Fruit fly (Drosophila melanogaster) whole organism, embryonic: ENCODE results near the gene Bet5.

ENCODE experiments used
- Antp ChIP-seq: fragments of 200-800 bp; sonication (Bioruptor generic); optimal IDR thresholded peaks from 3 replicates; lab custom pipeline; 2016; ENCODE audit warnings: missing biosample characterization, missing genetic modification characterization
- BtbVII ChIP-seq: fragments of 200-800 bp; sonication (Bioruptor generic); optimal IDR thresholded peaks from 3 replicates; lab custom pipeline; 2017; ENCODE audit warnings: missing biosample characterization, mild to moderate bottlenecking, missing genetic modification characterization
- CG10431 ChIP-seq: fragments of 200-800 bp; sonication (Bioruptor generic); optimal IDR thresholded peaks from 3 replicates; lab custom pipeline; 2018; ENCODE audit warnings: missing biosample characterization, mild to moderate bottlenecking, missing genetic modification characterization
- CG11093 ChIP-seq: fragments of 200-800 bp; sonication (Bioruptor generic); IDR thresholded peaks from 3 replicates; pipeline ENCODE4 v1.3.6; 2022; ENCODE audit warnings: missing biosample characterization, missing genetic modification characterization
- CG11723 ChIP-seq: fragments of 200-800 bp; sonication (Bioruptor generic); optimal IDR thresholded peaks from 2 replicates; lab custom pipeline; 2017; ENCODE audit warnings: missing biosample characterization, mild to moderate bottlenecking, missing genetic modification characterization
- CG12155 ChIP-seq: fragments of 200-800 bp; sonication (Bioruptor generic); optimal IDR thresholded peaks from 3 replicates; lab custom pipeline; 2016; ENCODE audit warnings: missing biosample characterization, missing genetic modification characterization
- CG13424 ChIP-seq: fragments of 200-800 bp; sonication (Bioruptor generic); optimal IDR thresholded peaks from 2 replicates; lab custom pipeline; 2019; ENCODE audit warnings: missing biosample characterization, mild to moderate bottlenecking, missing genetic modification characterization, moderate library complexity
- CG15514 ChIP-seq: fragments of 200-800 bp; sonication (Bioruptor generic); optimal IDR thresholded peaks from 3 replicates; lab custom pipeline; 2017; ENCODE audit warnings: missing biosample characterization, missing genetic modification characterization, mild to moderate bottlenecking, moderate library complexity, missing genetic modification reagents
- CG17186 ChIP-seq: fragments of 200-800 bp; sonication (Bioruptor generic); optimal IDR thresholded peaks from 3 replicates; lab custom pipeline; 2017; ENCODE audit warnings: missing biosample characterization, missing genetic modification reagents, missing genetic modification characterization
- CG17328 ChIP-seq: fragments of 200-800 bp; sonication (Bioruptor generic); IDR thresholded peaks from 2 replicates; pipeline ENCODE4 v1.3.6; 2022; ENCODE audit warnings: missing biosample characterization, missing genetic modification characterization
- CG17612 ChIP-seq: fragments of 200-800 bp; sonication (Bioruptor generic); IDR thresholded peaks from 2 replicates; pipeline ENCODE4 v1.3.6; 2022; ENCODE audit warnings: missing biosample characterization, missing genetic modification characterization
- CG18599 ChIP-seq: fragments of 200-800 bp; sonication (Bioruptor generic); optimal IDR thresholded peaks from 3 replicates; lab custom pipeline; 2017; ENCODE audit warnings: missing biosample characterization, missing genetic modification characterization, mild to moderate bottlenecking, moderate library complexity, missing genetic modification reagents
- CG2875 ChIP-seq: fragments of 200-800 bp; sonication (Bioruptor generic); optimal IDR thresholded peaks from 2 replicates; lab custom pipeline; 2017; ENCODE audit warnings: missing biosample characterization, mild to moderate bottlenecking, missing genetic modification characterization, missing genetic modification reagents
- CG3847 ChIP-seq: fragments of 200-800 bp; sonication (Bioruptor generic); IDR thresholded peaks from 2 replicates; pipeline ENCODE4 v1.3.6; 2022; ENCODE audit warnings: missing biosample characterization, missing genetic modification characterization
- CG3995 ChIP-seq: fragments of 200-800 bp; sonication (Bioruptor generic); optimal IDR thresholded peaks from 3 replicates; lab custom pipeline; 2016; ENCODE audit warnings: missing biosample characterization, missing genetic modification characterization
- CG42726 ChIP-seq: fragments of 200-800 bp; sonication (Bioruptor generic); IDR thresholded peaks from 2 replicates; pipeline ENCODE4 v1.3.6; 2022; ENCODE audit warnings: missing biosample characterization, missing genetic modification characterization; ENCODE audit not compliant: partially characterized antibody
- CG4424 ChIP-seq: fragments of 200-800 bp; sonication (Bioruptor generic); optimal IDR thresholded peaks from 3 replicates; lab custom pipeline; 2016; ENCODE audit warnings: missing biosample characterization, missing genetic modification characterization
- CG4707 ChIP-seq: fragments of 200-800 bp; sonication (Bioruptor generic); optimal IDR thresholded peaks from 2 replicates; lab custom pipeline; 2018; ENCODE audit warnings: missing biosample characterization, mild to moderate bottlenecking, missing genetic modification characterization, moderate library complexity
- CG6689 ChIP-seq: fragments of 200-800 bp; sonication (Bioruptor generic); IDR thresholded peaks from 2 replicates; pipeline ENCODE4 v1.3.6; 2022; ENCODE audit warnings: missing biosample characterization, missing genetic modification characterization
- CG7839 ChIP-seq: fragments of 200-800 bp; sonication (Bioruptor generic); optimal IDR thresholded peaks from 3 replicates; lab custom pipeline; 2018; ENCODE audit warnings: missing biosample characterization, mild to moderate bottlenecking, missing genetic modification characterization, moderate library complexity
- D ChIP-seq, 2 experiments: fragments of 200-800 bp in 1 of 2; fragments of >200 bp in 1 of 2; sonication (Bioruptor generic) in 1 of 2; optimal IDR thresholded peaks; 2 replicates in 1 of 2; 3 replicates in 1 of 2; lab custom pipeline; 2017; ENCODE audit warnings: mild to moderate bottlenecking in 1 of 2, missing biosample characterization in 1 of 2, missing genetic modification characterization in 1 of 2, missing genetic modification reagents in 1 of 2
- Gug ChIP-seq: fragments of 200-800 bp; sonication (Bioruptor generic); IDR thresholded peaks from 4 replicates; pipeline ENCODE4 v1.3.6; 2022; ENCODE audit warnings: missing biosample characterization, missing genetic modification characterization
- HHEX ChIP-seq: fragments of 200-800 bp; sonication (Bioruptor generic); optimal IDR thresholded peaks from 3 replicates; lab custom pipeline; 2017; ENCODE audit warnings: missing biosample characterization, mild to moderate bottlenecking, missing genetic modification characterization, missing genetic modification reagents
- Hand ChIP-seq: fragments of 200-800 bp; sonication (Bioruptor generic); optimal IDR thresholded peaks from 2 replicates; lab custom pipeline; 2017; ENCODE audit warnings: mild to moderate bottlenecking, missing biosample characterization, missing genetic modification reagents, missing genetic modification characterization
- Hmr ChIP-seq: fragments of 200-800 bp; sonication (Bioruptor generic); optimal IDR thresholded peaks from 3 replicates; lab custom pipeline; 2017; ENCODE audit warnings: mild to moderate bottlenecking, missing biosample characterization, missing genetic modification reagents, missing genetic modification characterization
- Hr51 ChIP-seq, 2 experiments: fragments of 200-800 bp; sonication (Bioruptor generic); optimal IDR thresholded peaks; 2 replicates in 1 of 2; 3 replicates in 1 of 2; lab custom pipeline; 2016 to 2018; ENCODE audit warnings: missing biosample characterization in 2 of 2, missing genetic modification characterization in 2 of 2, mild to moderate bottlenecking in 1 of 2, moderate library complexity in 1 of 2
- Meics ChIP-seq: fragments of 200-800 bp; sonication (Bioruptor generic); optimal IDR thresholded peaks from 2 replicates; lab custom pipeline; 2017; ENCODE audit warnings: missing biosample characterization, mild to moderate bottlenecking, missing genetic modification characterization
- NC2β ChIP-seq: fragments of 200-800 bp; sonication (Bioruptor generic); optimal IDR thresholded peaks from 2 replicates; lab custom pipeline; 2016; ENCODE audit warnings: missing biosample characterization, missing genetic modification characterization
- Ptx1 ChIP-seq: fragments of 200-800 bp; sonication (Bioruptor generic); IDR thresholded peaks from 2 replicates; pipeline ENCODE4 v1.3.6; 2022; ENCODE audit warnings: missing biosample characterization, missing genetic modification characterization
- Sry-β ChIP-seq: fragments of 200-800 bp; sonication (Bioruptor generic); optimal IDR thresholded peaks from 2 replicates; lab custom pipeline; 2018; ENCODE audit warnings: missing biosample characterization, mild to moderate bottlenecking, missing genetic modification characterization, moderate library complexity
- Taf1 ChIP-seq: fragments of 200-800 bp; sonication (Bioruptor generic); IDR thresholded peaks from 2 replicates; pipeline ENCODE4 v1.3.6; 2022; ENCODE audit warnings: missing biosample characterization, missing genetic modification characterization
- Xbp1 ChIP-seq: fragments of 200-800 bp; sonication (Bioruptor generic); optimal IDR thresholded peaks from 3 replicates; lab custom pipeline; 2016; ENCODE audit warnings: missing biosample characterization, mild to moderate bottlenecking, missing genetic modification characterization
- crc ChIP-seq: fragments of 200-800 bp; sonication (Bioruptor generic); optimal IDR thresholded peaks from 2 replicates; lab custom pipeline; 2016; ENCODE audit warnings: missing biosample characterization, missing genetic modification characterization
- dysf ChIP-seq: fragments of 200-800 bp; sonication (Bioruptor generic); IDR thresholded peaks from 3 replicates; pipeline ENCODE4 v1.3.6; 2022; ENCODE audit warnings: missing biosample characterization, missing genetic modification characterization
- ems ChIP-seq: fragments of 200-800 bp; sonication (Bioruptor generic); optimal IDR thresholded peaks from 3 replicates; lab custom pipeline; 2016; ENCODE audit warnings: missing biosample characterization, missing genetic modification characterization
- en ChIP-seq: fragments of 200-800 bp; sonication (Bioruptor generic); optimal IDR thresholded peaks from 2 replicates; lab custom pipeline; 2016; ENCODE audit warnings: missing biosample characterization, missing genetic modification characterization
- exex ChIP-seq: fragments of 200-800 bp; sonication (Bioruptor generic); optimal IDR thresholded peaks from 4 replicates; lab custom pipeline; 2018; ENCODE audit warnings: missing biosample characterization, mild to moderate bottlenecking, missing genetic modification characterization, moderate library complexity
- gcm ChIP-seq: fragments of 200-800 bp; sonication (Bioruptor generic); optimal IDR thresholded peaks from 2 replicates; lab custom pipeline; 2019; ENCODE audit warnings: missing biosample characterization, mild to moderate bottlenecking, missing genetic modification characterization, moderate library complexity
- gsb ChIP-seq: fragments of 200-800 bp; sonication (Bioruptor generic); IDR thresholded peaks from 2 replicates; pipeline ENCODE4 v1.3.6; 2022; ENCODE audit warnings: missing biosample characterization, missing genetic modification characterization
- hkb ChIP-seq, 2 experiments: fragments of 200-800 bp in 1 of 2; fragments of >200 bp in 1 of 2; sonication (Bioruptor generic) in 1 of 2; IDR thresholded peaks in 1 of 2; optimal IDR thresholded peaks in 1 of 2; 2 replicates each; pipeline versions ENCODE4 v1.3.6 to Lab custom; 2017 to 2022; ENCODE audit warnings: missing biosample characterization in 1 of 2, missing genetic modification characterization in 1 of 2
- lola ChIP-seq, 3 experiments: fragments of >200 bp in 2 of 3; fragments of 200-800 bp in 1 of 3; sonication (Bioruptor generic) in 1 of 3; optimal IDR thresholded peaks; 2 replicates each; lab custom pipeline; 2017 to 2019; ENCODE audit warnings: missing biosample characterization in 3 of 3, missing genetic modification characterization in 3 of 3, mild to moderate bottlenecking in 1 of 3, moderate library complexity in 1 of 3
- lov ChIP-seq, 2 experiments: fragments of 200-800 bp in 1 of 2; fragments of >200 bp in 1 of 2; sonication (Bioruptor generic) in 1 of 2; IDR thresholded peaks in 1 of 2; optimal IDR thresholded peaks in 1 of 2; 2 replicates in 1 of 2; 3 replicates in 1 of 2; pipeline versions ENCODE4 v1.3.6 to Lab custom; 2017 to 2022; ENCODE audit warnings: missing biosample characterization in 1 of 2, missing genetic modification characterization in 1 of 2
- mld ChIP-seq: fragments of 200-800 bp; sonication (Bioruptor generic); IDR thresholded peaks from 3 replicates; pipeline ENCODE4 v1.3.6; 2022; ENCODE audit warnings: missing biosample characterization, missing genetic modification characterization; ENCODE audit not compliant: partially characterized antibody
- prd ChIP-seq, 3 experiments: fragments of >200 bp in 2 of 3; fragments of 200-800 bp in 1 of 3; sonication (Bioruptor generic) in 1 of 3; optimal IDR thresholded peaks in 2 of 3; IDR thresholded peaks in 1 of 3; 2 replicates in 2 of 3; 3 replicates in 1 of 3; pipeline versions ENCODE4 v1.3.6 to Lab custom; 2017 to 2022; ENCODE audit warnings: missing biosample characterization in 1 of 3, missing genetic modification characterization in 1 of 3
- pum ChIP-seq: fragments of 200-800 bp; sonication (Bioruptor generic); optimal IDR thresholded peaks from 2 replicates; lab custom pipeline; 2016; ENCODE audit warnings: missing biosample characterization, missing genetic modification characterization
- tll ChIP-seq, 2 experiments: fragments of 200-800 bp in 1 of 2; fragments of >200 bp in 1 of 2; sonication (Bioruptor generic) in 1 of 2; optimal IDR thresholded peaks; 2 replicates each; lab custom pipeline; 2017 to 2019; ENCODE audit warnings: missing biosample characterization in 2 of 2, missing genetic modification characterization in 2 of 2, mild to moderate bottlenecking in 1 of 2, moderate library complexity in 1 of 2
- vvl ChIP-seq: fragments of 200-800 bp; sonication (Bioruptor generic); IDR thresholded peaks from 2 replicates; pipeline ENCODE4 v1.3.6; 2022; ENCODE audit warnings: missing biosample characterization, missing genetic modification characterization

Bet5 gene

DNA sequence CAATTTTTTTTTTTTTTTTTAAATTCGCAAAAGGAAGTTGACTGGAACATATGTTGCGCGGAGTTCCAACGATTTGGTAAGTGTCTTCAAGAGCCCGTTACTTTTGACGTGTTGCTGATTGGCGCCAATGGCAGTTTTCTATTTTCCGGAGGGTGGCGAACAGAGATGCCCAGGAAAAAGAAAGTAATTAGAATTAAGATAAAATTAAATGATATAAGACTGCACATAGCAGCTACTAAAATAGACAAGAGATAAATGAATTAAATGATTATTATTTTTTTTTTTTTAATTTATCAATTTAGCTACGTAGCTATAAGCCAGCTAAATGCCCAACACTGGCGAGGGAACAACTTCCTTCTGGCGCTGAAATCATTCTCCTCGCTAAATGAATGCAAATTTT lies 42.2 kb downstream of the Bet5 start (continued):
- TF ChIP-seq Hmr (GFP tag; lab: Kevin White, UChicago), result no peak
- TF ChIP-seq CG10431 (GFP tag; lab: Kevin White, UChicago), result no peak
- no peak for TF ChIP-seq CG17612 (GFP tag; lab: Robert Waterston, UW)
- no peak for TF ChIP-seq BtbVII (GFP tag; lab: Kevin White, UChicago)
- no peak for TF ChIP-seq gsb (GFP tag; lab: Robert Waterston, UW)
- TF ChIP-seq CG4707 (GFP tag; lab: Kevin White, UChicago), result no peak
- peak; percentile 33 for TF ChIP-seq Xbp1 (GFP tag; lab: Kevin White, UChicago)
- no peak for TF ChIP-seq D (optimal IDR thresholded peaks at IDR 0.05; lab: Kevin White, UChicago)
- TF ChIP-seq D (GFP tag; optimal IDR thresholded peaks at IDR 0.05; lab: Kevin White, UChicago), result no peak
- TF ChIP-seq dysf, result 0 out of 3 replicates have a peak, but pooled peaks have one; percentile 6
- TF ChIP-seq Sry-β (GFP tag; lab: Kevin White, UChicago), result peak; percentile 73
- no peak for TF ChIP-seq CG3995 (GFP tag; lab: Kevin White, UChicago)
- TF ChIP-seq CG4424 (GFP tag; lab: Kevin White, UChicago), result no peak
- TF ChIP-seq pum, result no peak
- TF ChIP-seq vvl (GFP tag; lab: Robert Waterston, UW), result peak; percentile 46; the same call in 1 of the 2 replicates
- TF ChIP-seq NC2β, result no peak
- TF ChIP-seq exex, result no peak
- TF ChIP-seq tll (GFP tag; optimal IDR thresholded peaks at IDR 0.05; lab: Kevin White, UChicago), result no peak
- TF ChIP-seq CG18599 (GFP tag; lab: Kevin White, UChicago), result peak; percentile 9
- TF ChIP-seq Antp (GFP tag; lab: Kevin White, UChicago), result no peak
- TF ChIP-seq CG2875 (GFP tag; lab: Kevin White, UChicago), result no peak
- no peak for TF ChIP-seq hkb (optimal IDR thresholded peaks at IDR 0.05; lab: Kevin White, UChicago)
- TF ChIP-seq hkb (GFP tag; IDR thresholded peaks at IDR 0.05; lab: Robert Waterston, UW), result peak; percentile 59; the same call in 1 of the 2 replicates
- TF ChIP-seq CG7839 (tag; lab: Kevin White, UChicago), result peak; percentile 41
- TF ChIP-seq Taf1 (GFP tag; lab: Robert Waterston, UW), result no peak
- TF ChIP-seq CG17186, result no peak
- no peak for TF ChIP-seq CG11093 (GFP tag; lab: Robert Waterston, UW)
- no peak for TF ChIP-seq HHEX (GFP tag; lab: Kevin White, UChicago)
- TF ChIP-seq CG15514 (GFP tag; lab: Kevin White, UChicago), result no peak
- no peak for TF ChIP-seq CG42726 (GFP tag; lab: Robert Waterston, UW)
- no peak for TF ChIP-seq lov (optimal IDR thresholded peaks at IDR 0.05; lab: Kevin White, UChicago)
- 0 out of 3 replicates have a peak, but pooled peaks have one; percentile 31 for TF ChIP-seq lov (GFP tag; IDR thresholded peaks at IDR 0.05; lab: Robert Waterston, UW)
- TF ChIP-seq CG17328 (GFP tag; lab: Robert Waterston, UW), result peak; percentile 52; the same call in 1 of the 2 replicates
- TF ChIP-seq lola (GFP tag; optimal IDR thresholded peaks at IDR 0.05; lab: Kevin White, UChicago), result peak in 1 of 3 experiments; percentile 34
- peak; percentile 6 for TF ChIP-seq CG13424
- TF ChIP-seq CG6689 (GFP tag; lab: Robert Waterston, UW), result peak; percentile 52; the same call in 1 of the 2 replicates
- no peak for TF ChIP-seq prd (optimal IDR thresholded peaks at IDR 0.05; lab: Kevin White, UChicago)
- TF ChIP-seq prd (GFP tag; IDR thresholded peaks at IDR 0.05; lab: Robert Waterston, UW), result peak; percentile 71; the same call in 2 of the 3 replicates
- no peak for TF ChIP-seq Meics (GFP tag; lab: Kevin White, UChicago)
- TF ChIP-seq, all 482 proteins: peak for 71

DNA sequence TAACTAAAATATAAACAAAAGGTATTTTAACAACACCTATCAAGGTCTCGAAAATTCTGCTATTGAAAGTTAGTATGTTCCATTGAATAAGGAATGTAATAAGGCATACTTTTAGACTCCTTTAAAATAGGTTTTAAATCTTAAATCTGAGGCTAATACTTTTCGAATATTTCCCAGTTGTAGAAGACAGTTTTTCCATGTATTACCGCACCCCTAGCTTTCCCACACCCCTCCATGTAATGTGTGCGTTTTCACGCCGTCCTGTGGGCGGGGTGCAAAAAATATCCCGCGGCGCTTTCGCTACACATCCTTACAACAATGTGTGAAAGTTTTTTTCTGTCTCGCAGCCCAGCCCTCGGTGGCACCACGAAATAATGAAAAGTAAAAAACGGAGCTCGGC lies 44.5 kb downstream of the Bet5 start:
- no peak for TF ChIP-seq CG11723
- no peak for TF ChIP-seq CG12155
- TF ChIP-seq mld (GFP tag; lab: Robert Waterston, UW), result no peak
- no peak for TF ChIP-seq crc (GFP tag; lab: Kevin White, UChicago)
- no peak for TF ChIP-seq gcm (GFP tag; lab: Kevin White, UChicago)
- TF ChIP-seq Gug (GFP tag; lab: Robert Waterston, UW), result no peak
- TF ChIP-seq CG18599 (GFP tag; lab: Kevin White, UChicago), result peak; percentile 44
- TF ChIP-seq en (GFP tag; lab: Kevin White, UChicago), result no peak
- no peak for TF ChIP-seq lola (GFP tag; optimal IDR thresholded peaks at IDR 0.05; lab: Kevin White, UChicago)
- peak in 1 of 2 experiments; percentile 12 for TF ChIP-seq Hr51 (GFP tag; optimal IDR thresholded peaks at IDR 0.05; lab: Kevin White, UChicago)
- peak; percentile 25; the same call in 1 of the 2 replicates for TF ChIP-seq Ptx1 (GFP tag; lab: Robert Waterston, UW)
- TF ChIP-seq ems, result no peak
- no peak for TF ChIP-seq Hand (GFP tag; lab: Kevin White, UChicago)
- TF ChIP-seq CG17186, result no peak
- TF ChIP-seq CG3847 (GFP tag; lab: Robert Waterston, UW), result no peak
